Worm (Caenorhabditis elegans): ENCODE results near the gene F40G9.9.
A peak's percentile ranks its signal among the peaks of the same experiment; 100 is the strongest.

Gene F40G9.9

ce11 chrIII:171617-172016 lies at the start of gene F40G9.9, which contains the start of gene F40G9.12:
F40G9.9 (minus strand) TSS chrIII:171717.
F40G9.12 (plus strand) TSS chrIII:171847.
- TF ChIP-seq nhr-12 (tag; optimal IDR thresholded peaks at IDR 0.05) (no peak), M03D4.4 (tag; optimal IDR thresholded peaks at IDR 0.05) (no peak), bed-3 (GFP tag; optimal IDR thresholded peaks at IDR 0.05) (no peak), unc-120 (tag; optimal IDR thresholded peaks at IDR 0.05; ENCODE audit: poor library complexity, severe bottlenecking) (no peak), lsy-2 (tag; optimal IDR thresholded peaks at IDR 0.05) (no peak), blmp-1 (tag; optimal IDR thresholded peaks at IDR 0.05) (no peak), nhr-237 (tag; optimal IDR thresholded peaks at IDR 0.05) (no peak), unc-62 (GFP tag; optimal IDR thresholded peaks at IDR 0.05) (no peak), nhr-28 (tag; optimal IDR thresholded peaks at IDR 0.05) (no peak), drap-1 (GFP tag; optimal IDR thresholded peaks at IDR 0.05) (no peak), sptf-1 (tag; optimal IDR thresholded peaks at IDR 0.05) (no peak), mep-1 (tag; optimal IDR thresholded peaks at IDR 0.05) (no peak), zip-8 (tag; optimal IDR thresholded peaks at IDR 0.05) (no peak), snpc-4 (tag; optimal IDR thresholded peaks at IDR 0.05) (no peak), ztf-11 (tag; optimal IDR thresholded peaks at IDR 0.05) (no peak), lin-13 (tag; optimal IDR thresholded peaks at IDR 0.05) (no peak), lin-32 (GFP tag; optimal IDR thresholded peaks at IDR 0.05) (no peak), mab-5 (tag; optimal IDR thresholded peaks at IDR 0.05) (no peak), nhr-76 (tag; optimal IDR thresholded peaks at IDR 0.05) (no peak), flh-1 (GFP tag; optimal IDR thresholded peaks at IDR 0.05) (no peak)

- TF ChIP-seq ces-1 (GFP tag; optimal IDR thresholded peaks at IDR 0.05) (peak; percentile 57), unc-120 (tag; optimal IDR thresholded peaks at IDR 0.05; ENCODE audit: poor library complexity, severe bottlenecking) (peak; percentile 63), sptf-1 (tag; optimal IDR thresholded peaks at IDR 0.05) (peak; percentile 32), bed-3 (GFP tag; optimal IDR thresholded peaks at IDR 0.05) (no peak), hlh-1 (tag; optimal IDR thresholded peaks at IDR 0.05) (peak; percentile 75)
Measured at ce11 chrIII:220368-220767, 48.9 kb upstream of the F40G9.9 start.

ce11 chrIII:211387-211786 lies 39.9 kb upstream of the F40G9.9 start:
- peak; percentile 77 for TF ChIP-seq ces-1 (GFP tag; optimal IDR thresholded peaks at IDR 0.05)
- TF ChIP-seq blmp-1 (tag; optimal IDR thresholded peaks at IDR 0.05) = no peak

- no peak for TF ChIP-seq sem-2 (GFP tag; optimal IDR thresholded peaks at IDR 0.05)
- TF ChIP-seq snpc-4 (tag; optimal IDR thresholded peaks at IDR 0.05) = no peak
- TF ChIP-seq elt-1 (tag; optimal IDR thresholded peaks at IDR 0.05; ENCODE audit: borderline replicate concordance, insufficient read depth) = no peak
- no peak for TF ChIP-seq unc-62 (GFP tag; optimal IDR thresholded peaks at IDR 0.05)
Measured at ce11 chrIII:209695-210091, 38.2 kb upstream of the F40G9.9 start, which contains the start of gene klp-20. klp-20 (plus strand) TSS chrIII:209992.

ce11 chrIII:208793-209694 lies 37.5 kb upstream of the F40G9.9 start:
- TF ChIP-seq ces-1 (GFP tag; optimal IDR thresholded peaks at IDR 0.05) (peak; percentile 98), flh-1 (GFP tag; optimal IDR thresholded peaks at IDR 0.05) (no peak), unc-62 (GFP tag; optimal IDR thresholded peaks at IDR 0.05) (peak; percentile 67)

ce11 chrIII:207023-207422 lies 35.5 kb upstream of the F40G9.9 start, which contains the start of gene W10C4.1:
W10C4.1 (minus strand) TSS chrIII:207123.
- TF ChIP-seq nhr-237 (tag; optimal IDR thresholded peaks at IDR 0.05) (no peak), sptf-1 (tag; optimal IDR thresholded peaks at IDR 0.05) (no peak)

- no peak for TF ChIP-seq elt-3 (tag; optimal IDR thresholded peaks at IDR 0.05)
- TF ChIP-seq ceh-39 (tag; optimal IDR thresholded peaks at IDR 0.05) = no peak
- no peak for TF ChIP-seq unc-39 (tag; optimal IDR thresholded peaks at IDR 0.05)
- TF ChIP-seq ces-1 (GFP tag; optimal IDR thresholded peaks at IDR 0.05) = no peak
- TF ChIP-seq hlh-1 (tag; optimal IDR thresholded peaks at IDR 0.05) = no peak
- no peak for TF ChIP-seq tbx-8 (GFP tag; optimal IDR thresholded peaks at IDR 0.05)
- no peak for TF ChIP-seq lin-32 (GFP tag; optimal IDR thresholded peaks at IDR 0.05)
- no peak for TF ChIP-seq nhr-76 (tag; optimal IDR thresholded peaks at IDR 0.05)
- TF ChIP-seq snpc-4 (tag; optimal IDR thresholded peaks at IDR 0.05) = no peak
- TF ChIP-seq elt-1 (tag; optimal IDR thresholded peaks at IDR 0.05; ENCODE audit: borderline replicate concordance, insufficient read depth) = no peak
- no peak for TF ChIP-seq cnd-1 (tag; optimal IDR thresholded peaks at IDR 0.05)
- TF ChIP-seq drap-1 (GFP tag; optimal IDR thresholded peaks at IDR 0.05) = no peak
- TF ChIP-seq unc-62 (GFP tag; optimal IDR thresholded peaks at IDR 0.05) = no peak
- TF ChIP-seq ham-2 (GFP tag; optimal IDR thresholded peaks at IDR 0.05) = no peak
- no peak for TF ChIP-seq bed-3 (GFP tag; optimal IDR thresholded peaks at IDR 0.05)
- TF ChIP-seq lsy-2 (tag; optimal IDR thresholded peaks at IDR 0.05) = no peak
Measured at ce11 chrIII:203953-204352, 32.4 kb upstream of the F40G9.9 start.

Measured in whole organism, mixed stage, embryonic.